Fruit fly (Drosophila melanogaster): ENCODE data around the gene CG13066.

Gene CG13066

dm6 chr3L:16313985-16314384 lies 41.3 kb downstream of the CG13066 start, which contains the start of gene CG13062:
Gene CG13062, plus strand, starts transcription at chr3L:16314285.
- no peak for TF ChIP-seq lov (optimal IDR thresholded peaks at IDR 0.05)
- TF ChIP-seq lov (GFP tag; IDR thresholded peaks at IDR 0.05), result 0 out of 3 replicates have a peak, but pooled peaks have one; percentile 22
- no peak for TF ChIP-seq seq (GFP tag; IDR thresholded peaks at IDR 0.05)

- TF ChIP-seq Mrtf (GFP tag; IDR thresholded peaks at IDR 0.05) (no peak), CG12219 (GFP tag; optimal IDR thresholded peaks at IDR 0.05) (no peak), nmo (GFP tag; optimal IDR thresholded peaks at IDR 0.05) (no peak), CG17568 (GFP tag; optimal IDR thresholded peaks at IDR 0.05) (no peak), CkIIα-i1 (GFP tag; IDR thresholded peaks at IDR 0.05) (no peak), Hr3 (GFP tag; optimal IDR thresholded peaks at IDR 0.05) (no peak)
These were observed 45.0 kb downstream of the CG13066 start, which contains the start of gene Nplp3 for dm6 chr3L:16317724-16318123. Gene Nplp3, plus strand, starts transcription at chr3L:16318024.

dm6 chr3L:16319399-16319906 lies 46.7 kb downstream of the CG13066 start, which contains the start of the genes CG13041 and CG13060:
Gene CG13041, minus strand, starts transcription at chr3L:16319526.
Gene CG13060, plus strand, starts transcription at chr3L:16319856.
- TF ChIP-seq sim (GFP tag; IDR thresholded peaks at IDR 0.05) (no peak), hkb (optimal IDR thresholded peaks at IDR 0.05) (no peak), hkb (GFP tag; IDR thresholded peaks at IDR 0.05) (no peak), chinmo (GFP tag; IDR thresholded peaks at IDR 0.05; ENCODE audit: partially characterized antibody) (0 out of 4 replicates have a peak, but pooled peaks have one; percentile 61), Deaf1 (tag; optimal IDR thresholded peaks at IDR 0.05) (peak; percentile 68)

- TF ChIP-seq sna (GFP tag; IDR thresholded peaks at IDR 0.05; ENCODE audit: partially characterized antibody) (no peak), CG17912 (GFP tag; optimal IDR thresholded peaks at IDR 0.05) (no peak), eve (GFP tag; optimal IDR thresholded peaks at IDR 0.05) (no peak), ems (GFP tag; optimal IDR thresholded peaks at IDR 0.05) (no peak), Ptx1 (GFP tag; IDR thresholded peaks at IDR 0.05) (no peak), CG10321 (GFP tag; IDR thresholded peaks at IDR 0.05) (no peak), Sox102F (GFP tag; optimal IDR thresholded peaks at IDR 0.05) (no peak), CG12659 (GFP tag; optimal IDR thresholded peaks at IDR 0.05) (no peak), unc-4 (GFP tag; IDR thresholded peaks at IDR 0.05; ENCODE audit: partially characterized antibody) (no peak), CG32532 (GFP tag; IDR thresholded peaks at IDR 0.05) (no peak), gem (tag; optimal IDR thresholded peaks at IDR 0.05) (no peak), nau (GFP tag; optimal IDR thresholded peaks at IDR 0.05) (no peak), lmd (GFP tag; IDR thresholded peaks at IDR 0.05) (no peak), CG17802 (tag; optimal IDR thresholded peaks at IDR 0.05) (no peak), H2.0 (GFP tag; IDR thresholded peaks at IDR 0.05) (no peak), odd (GFP tag; optimal IDR thresholded peaks at IDR 0.05) (no peak), Meics (GFP tag; optimal IDR thresholded peaks at IDR 0.05) (no peak), D19B (GFP tag; optimal IDR thresholded peaks at IDR 0.05) (no peak), peb (GFP tag; IDR thresholded peaks at IDR 0.05) (no peak)
These were observed 48.5 kb downstream of the CG13066 start, which contains the start of gene CG42718 for dm6 chr3L:16321172-16321571. Gene CG42718, minus strand, starts transcription at chr3L:16321272.
